Worm (Caenorhabditis elegans) whole organism, L3 larva: ENCODE measurements around the gene K01C8.2.

Experiments used
- ZK546.5 ChIP-seq: sonication (generic microtip); optimal IDR thresholded peaks from 2 replicates; lab custom pipeline; 2017; ENCODE audit warnings: missing biosample characterization, missing genetic modification characterization
- aly-2 ChIP-seq: fragments of 150-350 bp; optimal IDR thresholded peaks from 2 replicates; lab custom pipeline; 2014; ENCODE audit warnings: missing biosample characterization, missing genetic modification characterization
- ama-1 ChIP-seq: fragments of 150-350 bp; optimal IDR thresholded peaks from 2 replicates; lab custom pipeline; 2018
- ceh-28 ChIP-seq: fragments of 150-350 bp; optimal IDR thresholded peaks from 2 replicates; lab custom pipeline; 2014; ENCODE audit warnings: missing biosample characterization, missing genetic modification reagents, missing genetic modification characterization
- ceh-82 ChIP-seq: fragments of 150-350 bp; optimal IDR thresholded peaks from 2 replicates; lab custom pipeline; 2014; ENCODE audit warnings: missing biosample characterization, missing genetic modification characterization
- ceh-9 ChIP-seq: sonication (generic microtip); optimal IDR thresholded peaks from 2 replicates; lab custom pipeline; 2018; ENCODE audit warnings: missing biosample characterization, missing genetic modification characterization
- daf-12 ChIP-seq: fragments of 150-350 bp; optimal IDR thresholded peaks from 2 replicates; lab custom pipeline; 2014; ENCODE audit warnings: missing biosample characterization, missing genetic modification reagents, missing genetic modification characterization
- egl-5 ChIP-seq: fragments of 150-350 bp; optimal IDR thresholded peaks from 2 replicates; lab custom pipeline; 2017; ENCODE audit warnings: missing biosample characterization, missing genetic modification reagents, missing genetic modification characterization, inconsistent platforms
- elt-1 ChIP-seq: fragments of 150-350 bp; optimal IDR thresholded peaks from 2 replicates; lab custom pipeline; 2014; ENCODE audit warnings: missing biosample characterization, missing genetic modification characterization
- elt-2 ChIP-seq: sonication (generic microtip); optimal IDR thresholded peaks from 2 replicates; lab custom pipeline; 2016; ENCODE audit warnings: missing genetic modification reagents, mild to moderate bottlenecking, missing genetic modification characterization, missing compliant biosample characterization
- elt-3 ChIP-seq, 3 experiments: fragments of 150-350 bp in 1 of 3; sonication (generic microtip) in 2 of 3; optimal IDR thresholded peaks; 2 replicates in 2 of 3; 4 replicates in 1 of 3; lab custom pipeline; 2014 to 2017; ENCODE audit warnings: missing biosample characterization in 3 of 3, missing genetic modification characterization in 3 of 3
- eor-1 ChIP-seq, 2 experiments: fragments of 150-350 bp; optimal IDR thresholded peaks; 2 replicates each; lab custom pipeline; 2014 to 2018; ENCODE audit warnings: missing biosample characterization in 2 of 2, missing genetic modification characterization in 2 of 2
- fkh-10 ChIP-seq: sonication (generic microtip); optimal IDR thresholded peaks from 2 replicates; lab custom pipeline; 2017; ENCODE audit warnings: missing biosample characterization, missing genetic modification reagents, missing genetic modification characterization
- fkh-2 ChIP-seq: fragments of 150-350 bp; optimal IDR thresholded peaks from 2 replicates; lab custom pipeline; 2014; ENCODE audit warnings: missing biosample characterization, missing genetic modification reagents, missing genetic modification characterization
- fos-1 ChIP-seq: fragments of 150-350 bp; optimal IDR thresholded peaks from 2 replicates; lab custom pipeline; 2014; ENCODE audit warnings: missing biosample characterization, missing genetic modification characterization
- jun-1 ChIP-seq: fragments of 150-350 bp; optimal IDR thresholded peaks from 2 replicates; lab custom pipeline; 2014; ENCODE audit warnings: missing biosample characterization, missing genetic modification reagents, missing genetic modification characterization
- lin-15B ChIP-seq: fragments of 150-350 bp; optimal IDR thresholded peaks from 2 replicates; lab custom pipeline; 2014; ENCODE audit warnings: missing biosample characterization, missing genetic modification characterization
- lin-39 ChIP-seq: fragments of 150-350 bp; optimal IDR thresholded peaks from 2 replicates; lab custom pipeline; 2018; ENCODE audit warnings: missing biosample characterization, missing genetic modification reagents, missing genetic modification characterization
- mdl-1 ChIP-seq: fragments of 150-350 bp; optimal IDR thresholded peaks from 2 replicates; lab custom pipeline; 2014; ENCODE audit warnings: missing biosample characterization, missing genetic modification characterization
- mml-1 ChIP-seq: fragments of 150-350 bp; sonication (generic microtip); optimal IDR thresholded peaks from 3 replicates; lab custom pipeline; 2014; ENCODE audit warnings: missing biosample characterization, missing genetic modification characterization
- nfya-1 ChIP-seq: sonication (generic microtip); optimal IDR thresholded peaks from 2 replicates; lab custom pipeline; 2017; ENCODE audit warnings: missing genetic modification characterization, mild to moderate bottlenecking, missing compliant biosample characterization, antibody characterized with exemption, moderate library complexity; ENCODE audit not compliant: insufficient read depth
- nhr-11 ChIP-seq: fragments of 150-350 bp; optimal IDR thresholded peaks from 2 replicates; lab custom pipeline; 2014; ENCODE audit warnings: missing biosample characterization, missing genetic modification characterization
- nhr-12 ChIP-seq: fragments of 150-350 bp; optimal IDR thresholded peaks from 2 replicates; lab custom pipeline; 2014; ENCODE audit warnings: missing biosample characterization, missing genetic modification characterization
- nhr-237 ChIP-seq: fragments of 150-350 bp; optimal IDR thresholded peaks from 2 replicates; lab custom pipeline; 2014; ENCODE audit warnings: missing biosample characterization, missing genetic modification characterization
- nhr-67 ChIP-seq: fragments of 150-350 bp; optimal IDR thresholded peaks from 2 replicates; lab custom pipeline; 2014; ENCODE audit warnings: missing biosample characterization, missing genetic modification characterization
- nhr-76 ChIP-seq: fragments of 150-350 bp; sonication (generic microtip); optimal IDR thresholded peaks from 5 replicates; lab custom pipeline; 2014; ENCODE audit warnings: missing biosample characterization, missing genetic modification characterization
- nhr-77 ChIP-seq: fragments of 150-350 bp; optimal IDR thresholded peaks from 2 replicates; lab custom pipeline; 2014; ENCODE audit warnings: missing biosample characterization, missing genetic modification characterization
- pha-4 ChIP-seq: fragments of 150-350 bp; optimal IDR thresholded peaks from 2 replicates; lab custom pipeline; 2014; ENCODE audit warnings: missing biosample characterization, missing genetic modification reagents, missing genetic modification characterization
- pqm-1 ChIP-seq: fragments of 150-350 bp; optimal IDR thresholded peaks from 2 replicates; lab custom pipeline; 2017; ENCODE audit warnings: missing biosample characterization, missing genetic modification characterization, inconsistent platforms
- sea-2 ChIP-seq: fragments of 150-350 bp; sonication (generic microtip); optimal IDR thresholded peaks from 4 replicates; lab custom pipeline; 2014; ENCODE audit warnings: missing biosample characterization, missing genetic modification reagents, missing genetic modification characterization
- skn-1 ChIP-seq: fragments of 150-350 bp; optimal IDR thresholded peaks from 2 replicates; lab custom pipeline; 2014; ENCODE audit warnings: missing biosample characterization, missing genetic modification characterization
- snpc-4 ChIP-seq: fragments of 150-350 bp; optimal IDR thresholded peaks from 2 replicates; lab custom pipeline; 2014; ENCODE audit warnings: missing biosample characterization, missing genetic modification characterization
- tbx-2 ChIP-seq: sonication (generic microtip); optimal IDR thresholded peaks from 2 replicates; lab custom pipeline; 2016; ENCODE audit warnings: mild to moderate bottlenecking, missing genetic modification characterization, missing compliant biosample characterization
- unc-39 ChIP-seq: sonication (generic microtip); optimal IDR thresholded peaks from 4 replicates; lab custom pipeline; 2017; ENCODE audit warnings: missing biosample characterization, missing genetic modification characterization
- unc-62 ChIP-seq: fragments of 150-350 bp; sonication (generic microtip); optimal IDR thresholded peaks from 4 replicates; lab custom pipeline; 2014; ENCODE audit warnings: missing biosample characterization, missing genetic modification reagents, missing genetic modification characterization
- ztf-11 ChIP-seq: fragments of 150-350 bp; optimal IDR thresholded peaks from 2 replicates; lab custom pipeline; 2014; ENCODE audit warnings: missing biosample characterization, missing genetic modification characterization
- ztf-4 ChIP-seq: fragments of 150-350 bp; optimal IDR thresholded peaks from 2 replicates; lab custom pipeline; 2014; ENCODE audit warnings: missing biosample characterization, missing genetic modification characterization

K01C8.2 gene

ce11 chrII:8269351-8269750 lies at the start of gene K01C8.2:
Gene K01C8.2 (minus strand): TSS chrII:8269451.
- no peak for TF ChIP-seq tbx-2 (tag; lab: Kevin White, UChicago)
- TF ChIP-seq nhr-76 (tag; lab: Kevin White, UChicago), result no peak
- TF ChIP-seq daf-12 (tag; lab: Kevin White, UChicago), result no peak
- TF ChIP-seq, all 47 proteins: peak for 0

ce11 chrII:8316701-8317100 lies 47.5 kb upstream of the K01C8.2 start:
- TF ChIP-seq nhr-12 (tag; lab: Kevin White, UChicago) (no peak), skn-1 (no peak), fkh-10 (GFP tag; lab: Kevin White, UChicago) (no peak), elt-1 (no peak), nhr-237 (no peak), mml-1 (tag; lab: Kevin White, UChicago) (no peak), lin-15B (tag; lab: Kevin White, UChicago) (no peak), egl-5 (tag; lab: Kevin White, UChicago) (no peak), lin-39 (tag; lab: Kevin White, UChicago) (no peak), aly-2 (tag; lab: Kevin White, UChicago) (no peak), jun-1 (tag; lab: Kevin White, UChicago) (no peak), eor-1 (tag; optimal IDR thresholded peaks at IDR 0.05; lab: Kevin White, UChicago) (no peak), nhr-11 (no peak), nhr-67 (tag; lab: Kevin White, UChicago) (no peak), fos-1 (tag; lab: Kevin White, UChicago) (no peak), ztf-4 (tag; lab: Kevin White, UChicago) (no peak)

- TF ChIP-seq fos-1 (tag; lab: Kevin White, UChicago) (no peak), nhr-76 (tag; lab: Kevin White, UChicago) (no peak), ceh-28 (tag; lab: Kevin White, UChicago) (no peak), sea-2 (GFP tag; lab: Kevin White, UChicago) (no peak), ama-1 (no peak)
These were observed 45.5 kb upstream of the K01C8.2 start for ce11 chrII:8314768-8315167.

ce11 chrII:8312012-8312411 lies 42.8 kb upstream of the K01C8.2 start:
- TF ChIP-seq fkh-2 (tag; lab: Kevin White, UChicago), result no peak
- TF ChIP-seq unc-62 (GFP tag; lab: Kevin White, UChicago), result no peak
- TF ChIP-seq ztf-11 (tag; lab: Kevin White, UChicago), result no peak
- TF ChIP-seq pqm-1, result no peak
- TF ChIP-seq nhr-237, result no peak
- no peak for TF ChIP-seq ZK546.5
- TF ChIP-seq elt-2, result no peak
- no peak for TF ChIP-seq mdl-1
- no peak for TF ChIP-seq nhr-11
- TF ChIP-seq eor-1 (tag; optimal IDR thresholded peaks at IDR 0.05; lab: Kevin White, UChicago), result no peak
- no peak for TF ChIP-seq daf-12 (tag; lab: Kevin White, UChicago)
- no peak for TF ChIP-seq unc-39 (tag; lab: Kevin White, UChicago)
- TF ChIP-seq, all 47 proteins: peak for 0

- TF ChIP-seq nfya-1 (tag; lab: Kevin White, UChicago) (no peak), aly-2 (tag; lab: Kevin White, UChicago) (no peak), nhr-77 (tag; lab: Kevin White, UChicago) (no peak), eor-1 (tag; optimal IDR thresholded peaks at IDR 0.05; lab: Kevin White, UChicago) (no peak)
These were observed 42.2 kb upstream of the K01C8.2 start for ce11 chrII:8311484-8311883.

ce11 chrII:8308314-8308713 lies 39.1 kb upstream of the K01C8.2 start:
- no peak for TF ChIP-seq ceh-82 (tag; lab: Kevin White, UChicago)
- no peak for TF ChIP-seq lin-15B (tag; lab: Kevin White, UChicago)
- TF ChIP-seq unc-39 (tag; lab: Kevin White, UChicago), result no peak
- no peak for TF ChIP-seq nhr-67 (tag; lab: Kevin White, UChicago)
- TF ChIP-seq fkh-2 (tag; lab: Kevin White, UChicago), result no peak
- TF ChIP-seq pha-4 (tag; lab: Kevin White, UChicago), result no peak
- TF ChIP-seq ZK546.5, result no peak
- TF ChIP-seq nhr-12 (tag; lab: Kevin White, UChicago), result no peak
- TF ChIP-seq snpc-4 (tag; lab: Kevin White, UChicago), result no peak
- no peak for TF ChIP-seq eor-1 (tag; optimal IDR thresholded peaks at IDR 0.05; lab: Kevin White, UChicago)
- TF ChIP-seq daf-12 (tag; lab: Kevin White, UChicago), result no peak
- TF ChIP-seq ceh-9 (tag; lab: Kevin White, UChicago), result no peak
- no peak for TF ChIP-seq mdl-1
- no peak for TF ChIP-seq ceh-28 (tag; lab: Kevin White, UChicago)
- TF ChIP-seq tbx-2 (tag; lab: Kevin White, UChicago), result no peak
- no peak for TF ChIP-seq elt-3 (tag; optimal IDR thresholded peaks at IDR 0.05; lab: Kevin White, UChicago)
